Fruit fly (Drosophila melanogaster): ENCODE measurements around the gene CG46310.

dm6 chr3R:23141113-23141512 lies 32.6 kb upstream of the CG46310 start:
- TF ChIP-seq Myc (optimal IDR thresholded peaks at IDR 0.05) (no peak), Sin3A (optimal IDR thresholded peaks at IDR 0.05) (no peak)

All from Kc167 (cell line).